Worm (Caenorhabditis elegans) whole organism, young adult: ENCODE data around the gene Y17G7B.18.
"Not testable (repeated sequence)": the region's sequence is repeated elsewhere in the genome, so short reads cannot be mapped to it uniquely, and the experiment has no call there.

Experiments used
- B0019.2 ChIP-seq: fragments of 200-800 bp; sonication (Bioruptor generic); conservative IDR thresholded peaks from 2 replicates; pipeline ENCODE4 v1.3.6; 2022; ENCODE audit warnings: missing genetic modification reagents, missing genetic modification characterization, missing compliant biosample characterization
- B0035.1 ChIP-seq: sonication (generic microtip); optimal IDR thresholded peaks from 2 replicates; lab custom pipeline; 2016; ENCODE audit warnings: missing genetic modification characterization, mild to moderate bottlenecking, missing compliant biosample characterization, missing genotype, missing genetic modification reagents
- C06A6.2 ChIP-seq: fragments of 200-800 bp; sonication (Bioruptor generic); conservative IDR thresholded peaks from 2 replicates; pipeline ENCODE4 v1.3.6; 2022; ENCODE audit warnings: missing genetic modification characterization, missing compliant biosample characterization
- F33H1.4 ChIP-seq: fragments of 200-800 bp; sonication (Bioruptor generic); IDR thresholded peaks from 2 replicates; pipeline ENCODE4 v1.3.6; 2022; ENCODE audit warnings: missing genetic modification reagents, missing genetic modification characterization, missing compliant biosample characterization
- F49E8.2 ChIP-seq: sonication (generic microtip); optimal IDR thresholded peaks from 3 replicates; lab custom pipeline; 2017; ENCODE audit warnings: missing genetic modification characterization, mild to moderate bottlenecking, missing compliant biosample characterization, antibody characterized with exemption, moderate library complexity; ENCODE audit not compliant: insufficient read depth
- F57A8.1 ChIP-seq: fragments of 200-800 bp; sonication (Bioruptor generic); optimal IDR thresholded peaks from 2 replicates; lab custom pipeline; 2018; ENCODE audit warnings: mild to moderate bottlenecking, missing genetic modification characterization, moderate library complexity, missing compliant biosample characterization
- T26A5.8 ChIP-seq: sonication (generic microtip); optimal IDR thresholded peaks from 2 replicates; lab custom pipeline; 2016; ENCODE audit warnings: missing genetic modification characterization, missing compliant biosample characterization
- Y56A3A.18 ChIP-seq: fragments of 200-800 bp; sonication (Bioruptor generic); IDR thresholded peaks from 2 replicates; pipeline ENCODE4 v1.3.6; 2022; ENCODE audit warnings: missing genetic modification reagents, missing genetic modification characterization, missing compliant biosample characterization
- Y79H2A.3 ChIP-seq: fragments of 200-800 bp; sonication (Bioruptor generic); conservative IDR thresholded peaks from 2 replicates; pipeline ENCODE4 v1.3.6; 2022; ENCODE audit warnings: missing genetic modification reagents, missing genetic modification characterization, missing compliant biosample characterization
- atf-7 ChIP-seq: sonication (generic microtip); optimal IDR thresholded peaks from 2 replicates; lab custom pipeline; 2017; ENCODE audit warnings: mild to moderate bottlenecking, missing genetic modification characterization, missing compliant biosample characterization
- cebp-1 ChIP-seq, 2 experiments: fragments of 200-800 bp in 1 of 2; sonication (Bioruptor generic) in 1 of 2; sonication (generic microtip) in 1 of 2; IDR thresholded peaks in 1 of 2; optimal IDR thresholded peaks in 1 of 2; 2 replicates each; pipeline versions ENCODE4 v1.3.6 to Lab custom; 2017 to 2022; ENCODE audit warnings: missing compliant biosample characterization in 2 of 2, missing genetic modification characterization in 2 of 2, mild to moderate bottlenecking in 1 of 2, missing genetic modification reagents in 1 of 2, moderate library complexity in 1 of 2
- ceh-27 ChIP-seq: fragments of 200-800 bp; sonication (Bioruptor generic); optimal IDR thresholded peaks from 2 replicates; lab custom pipeline; 2018; ENCODE audit warnings: mild to moderate bottlenecking, missing genetic modification characterization, moderate library complexity, missing compliant biosample characterization
- die-1 ChIP-seq: sonication (generic microtip); optimal IDR thresholded peaks from 2 replicates; lab custom pipeline; 2016; ENCODE audit warnings: missing genotype, mild to moderate bottlenecking, missing genetic modification characterization, missing compliant biosample characterization
- efl-1 ChIP-seq: fragments of 150-350 bp; optimal IDR thresholded peaks from 2 replicates; lab custom pipeline; 2014; ENCODE audit warnings: missing biosample characterization, missing genetic modification reagents, missing genetic modification characterization
- egrh-3 ChIP-seq: fragments of 200-800 bp; sonication (Bioruptor generic); IDR thresholded peaks from 2 replicates; pipeline ENCODE4 v1.3.6; 2022; ENCODE audit warnings: missing genetic modification reagents, missing genetic modification characterization, missing compliant biosample characterization
- fkh-3 ChIP-seq: sonication (generic microtip); optimal IDR thresholded peaks from 2 replicates; lab custom pipeline; 2016; ENCODE audit warnings: mild to moderate bottlenecking, missing genetic modification characterization, missing compliant biosample characterization
- hlh-12 ChIP-seq: sonication (generic microtip); optimal IDR thresholded peaks from 2 replicates; lab custom pipeline; 2016; ENCODE audit warnings: missing genetic modification characterization, missing compliant biosample characterization
- hmg-1.2 ChIP-seq: fragments of 200-800 bp; sonication (Bioruptor generic); IDR thresholded peaks from 2 replicates; pipeline ENCODE4 v1.3.6; 2022; ENCODE audit warnings: missing genetic modification reagents, missing genetic modification characterization, missing compliant biosample characterization
- hmg-20 ChIP-seq: fragments of 200-800 bp; sonication (Bioruptor generic); IDR thresholded peaks from 2 replicates; pipeline ENCODE4 v1.3.6; 2022; ENCODE audit warnings: missing genetic modification reagents, missing genetic modification characterization, missing compliant biosample characterization
- hsf-1 ChIP-seq: fragments of 200-800 bp; sonication (Bioruptor generic); IDR thresholded peaks from 2 replicates; pipeline ENCODE4 v1.3.6; 2022; ENCODE audit warnings: missing genetic modification reagents, missing genetic modification characterization, missing compliant biosample characterization
- let-607 ChIP-seq, 2 experiments: fragments of 200-800 bp in 1 of 2; sonication (Bioruptor generic) in 1 of 2; sonication (generic microtip) in 1 of 2; optimal IDR thresholded peaks; 2 replicates each; lab custom pipeline; 2016 to 2018; ENCODE audit warnings: mild to moderate bottlenecking in 2 of 2, missing compliant biosample characterization in 2 of 2, missing genetic modification characterization in 2 of 2, moderate library complexity in 2 of 2, missing genotype in 1 of 2
- lin-40 ChIP-seq: sonication (generic microtip); optimal IDR thresholded peaks from 2 replicates; lab custom pipeline; 2016; ENCODE audit warnings: missing genetic modification characterization, mild to moderate bottlenecking, missing compliant biosample characterization, missing genotype, missing genetic modification reagents
- lsy-27 ChIP-seq: sonication (generic microtip); optimal IDR thresholded peaks from 2 replicates; lab custom pipeline; 2017; ENCODE audit warnings: missing genetic modification characterization, mild to moderate bottlenecking, missing compliant biosample characterization, antibody characterized with exemption, missing genotype, borderline replicate concordance; ENCODE audit not compliant: insufficient read depth
- madf-10 ChIP-seq: sonication (generic microtip); optimal IDR thresholded peaks from 2 replicates; lab custom pipeline; 2016; ENCODE audit warnings: mild to moderate bottlenecking, missing genetic modification characterization, missing compliant biosample characterization
- madf-6 ChIP-seq: fragments of 200-800 bp; sonication (Bioruptor generic); IDR thresholded peaks from 2 replicates; pipeline ENCODE4 v1.3.6; 2022; ENCODE audit warnings: missing genetic modification reagents, missing genetic modification characterization, missing compliant biosample characterization
- madf-8 ChIP-seq: fragments of 200-800 bp; sonication (Bioruptor generic); conservative IDR thresholded peaks from 2 replicates; pipeline ENCODE4 v1.3.6; 2022; ENCODE audit warnings: missing genetic modification reagents, missing genetic modification characterization, missing compliant biosample characterization
- mcd-1 ChIP-seq: fragments of 200-800 bp; sonication (Bioruptor generic); IDR thresholded peaks from 2 replicates; pipeline ENCODE4 v1.3.6; 2022; ENCODE audit warnings: missing genetic modification reagents, missing genetic modification characterization, missing compliant biosample characterization
- mel-28 ChIP-seq: sonication (generic microtip); optimal IDR thresholded peaks from 2 replicates; lab custom pipeline; 2016; ENCODE audit warnings: borderline replicate concordance, mild to moderate bottlenecking, missing genetic modification characterization, missing compliant biosample characterization
- mxl-1 ChIP-seq: sonication (generic microtip); optimal IDR thresholded peaks from 2 replicates; lab custom pipeline; 2016; ENCODE audit warnings: missing genetic modification characterization, missing compliant biosample characterization
- nfya-2 ChIP-seq: fragments of 200-800 bp; sonication (Bioruptor generic); IDR thresholded peaks from 2 replicates; pipeline ENCODE4 v1.3.6; 2022; ENCODE audit warnings: missing genetic modification reagents, missing genetic modification characterization, missing compliant biosample characterization
- nhr-120 ChIP-seq: fragments of 200-800 bp; sonication (Bioruptor generic); IDR thresholded peaks from 2 replicates; pipeline ENCODE4 v1.3.6; 2022; ENCODE audit warnings: missing genetic modification characterization, missing compliant biosample characterization
- nhr-179 ChIP-seq: sonication (generic microtip); optimal IDR thresholded peaks from 2 replicates; lab custom pipeline; 2016; ENCODE audit warnings: mild to moderate bottlenecking, missing genetic modification characterization, missing compliant biosample characterization
- pha-4 ChIP-seq: fragments of 150-350 bp; sonication (generic microtip); optimal IDR thresholded peaks from 2 replicates; lab custom pipeline; 2014; ENCODE audit warnings: missing biosample characterization, missing genetic modification reagents, missing genetic modification characterization
- rec-8 ChIP-seq, 2 experiments: sonication (generic microtip); optimal IDR thresholded peaks; 2 replicates each; lab custom pipeline; 2016; ENCODE audit warnings: mild to moderate bottlenecking in 2 of 2, missing genetic modification characterization in 2 of 2, missing genetic modification reagents in 2 of 2, missing genotype in 2 of 2, missing biosample characterization in 1 of 2, missing compliant biosample characterization in 1 of 2, moderate library complexity in 1 of 2
- sdz-38 ChIP-seq: sonication (generic microtip); optimal IDR thresholded peaks from 2 replicates; lab custom pipeline; 2016; ENCODE audit warnings: missing genotype, missing genetic modification characterization, missing compliant biosample characterization
- snpc-3.4 ChIP-seq: sonication (generic microtip); optimal IDR thresholded peaks from 2 replicates; lab custom pipeline; 2017; ENCODE audit warnings: missing genetic modification characterization, mild to moderate bottlenecking, missing compliant biosample characterization, antibody characterized with exemption, moderate library complexity, missing genotype, missing genetic modification reagents
- tlf-1 ChIP-seq: fragments of 200-800 bp; sonication (Bioruptor generic); optimal IDR thresholded peaks from 2 replicates; lab custom pipeline; 2018; ENCODE audit warnings: mild to moderate bottlenecking, missing genetic modification characterization, missing compliant biosample characterization
- unc-130 ChIP-seq: sonication (generic microtip); optimal IDR thresholded peaks from 2 replicates; lab custom pipeline; 2016; ENCODE audit warnings: missing genetic modification reagents, missing genetic modification characterization, missing compliant biosample characterization
- xnd-1 ChIP-seq: sonication (generic microtip); optimal IDR thresholded peaks from 2 replicates; lab custom pipeline; 2016; ENCODE audit warnings: missing genotype, missing genetic modification reagents, missing genetic modification characterization, missing compliant biosample characterization
- zfh-2 ChIP-seq: fragments of 200-800 bp; sonication (Bioruptor generic); conservative IDR thresholded peaks from 2 replicates; pipeline ENCODE4 v1.3.6; 2022; ENCODE audit warnings: missing genetic modification reagents, missing genetic modification characterization, missing compliant biosample characterization

Gene Y17G7B.18

ce11 chrII:12154186-12154585 lies 46.5 kb upstream of the Y17G7B.18 start, which contains the start of gene Y57A10A.5:
Gene Y57A10A.5, plus strand, starts transcription at chrII:12154486.
- TF ChIP-seq B0035.1, nfya-2, F57A8.1: not testable (repeated sequence)

ce11 chrII:12151640-12152039 lies 44.0 kb upstream of the Y17G7B.18 start, which contains the start of gene Y57A10A.4:
Gene Y57A10A.4, plus strand, starts transcription at chrII:12151940.
- 0 out of 2 replicates have a peak, but pooled peaks have one; percentile 29 for TF ChIP-seq madf-6 (GFP tag; lab: Robert Waterston, UW)
- peak; percentile 65; the same call in 1 of the 2 replicates for TF ChIP-seq Y79H2A.3 (GFP tag; lab: Robert Waterston, UW)

- no peak for TF ChIP-seq B0019.2 (GFP tag; lab: Robert Waterston, UW)
- TF ChIP-seq hmg-1.2 (GFP tag; lab: Robert Waterston, UW): no peak
- TF ChIP-seq efl-1 (GFP tag; lab: Kevin White, UChicago): peak; percentile 10
- no peak for TF ChIP-seq xnd-1 (tag; lab: Kevin White, UChicago)
- no peak for TF ChIP-seq C06A6.2 (GFP tag; lab: Robert Waterston, UW)
- TF ChIP-seq F33H1.4 (GFP tag; lab: Robert Waterston, UW): 0 out of 2 replicates have a peak, but pooled peaks have one; percentile 9
- TF ChIP-seq madf-8: 0 out of 2 replicates have a peak, but pooled peaks have one; percentile 12
- TF ChIP-seq cebp-1 (GFP tag; IDR thresholded peaks at IDR 0.05; lab: Robert Waterston, UW): no peak
- no peak for TF ChIP-seq cebp-1 (tag; optimal IDR thresholded peaks at IDR 0.05; lab: Kevin White, UChicago)
- no peak for TF ChIP-seq die-1
- peak; percentile 38 for TF ChIP-seq madf-6 (GFP tag; lab: Robert Waterston, UW)
- TF ChIP-seq ceh-27 (GFP tag; lab: Kevin White, UChicago): no peak
- TF ChIP-seq pha-4 (tag; lab: Kevin White, UChicago): no peak
- TF ChIP-seq nhr-179: no peak
- no peak for TF ChIP-seq hlh-12
- TF ChIP-seq egrh-3 (GFP tag; lab: Robert Waterston, UW): no peak
- no peak for TF ChIP-seq lin-40 (tag; lab: Kevin White, UChicago)
- TF ChIP-seq mcd-1 (GFP tag; lab: Robert Waterston, UW): no peak
- TF ChIP-seq rec-8 (tag; optimal IDR thresholded peaks at IDR 0.05; lab: Kevin White, UChicago): no peak
- TF ChIP-seq mel-28 (tag; lab: Kevin White, UChicago): no peak
These were observed 42.6 kb upstream of the Y17G7B.18 start for ce11 chrII:12150227-12150626.

ce11 chrII:12147331-12147730 lies 39.7 kb upstream of the Y17G7B.18 start, which contains the start of gene Y57A10A.2:
Gene Y57A10A.2, plus strand, starts transcription at chrII:12147631.
- no peak for TF ChIP-seq lsy-27 (tag; lab: Kevin White, UChicago)
- TF ChIP-seq nhr-120: no peak
- no peak for TF ChIP-seq zfh-2 (GFP tag; lab: Robert Waterston, UW)
- TF ChIP-seq snpc-3.4 (tag; lab: Kevin White, UChicago): no peak
- TF ChIP-seq fkh-3: no peak
- no peak for TF ChIP-seq Y56A3A.18 (GFP tag; lab: Robert Waterston, UW)
- no peak for TF ChIP-seq tlf-1
- TF ChIP-seq hsf-1: no peak
- TF ChIP-seq, all 124 proteins: peak for 0

- TF ChIP-seq sdz-38 (tag; lab: Kevin White, UChicago) (no peak), let-607 (tag; optimal IDR thresholded peaks at IDR 0.05; lab: Kevin White, UChicago) (no peak), hmg-20 (no peak), unc-130 (GFP tag; lab: Kevin White, UChicago) (no peak), madf-10 (tag; lab: Kevin White, UChicago) (no peak), F49E8.2 (no peak), mxl-1 (tag; lab: Kevin White, UChicago) (no peak), atf-7 (tag; lab: Kevin White, UChicago) (no peak), T26A5.8 (tag; lab: Kevin White, UChicago) (no peak)
These were observed 35.9 kb upstream of the Y17G7B.18 start for ce11 chrII:12143558-12143957.
